Fruit fly (Drosophila melanogaster) whole organism, prepupa: ENCODE measurements around the gene mRpL15.
A peak's percentile ranks its signal among the peaks of the same experiment; 100 is the strongest.

Source experiments
- Blimp-1 ChIP-seq: fragments of 200-800 bp; sonication (Bioruptor generic); optimal IDR thresholded peaks from 3 replicates; lab custom pipeline; 2017; ENCODE audit warnings: missing biosample characterization, missing genetic modification characterization, mild to moderate bottlenecking, moderate library complexity, missing genetic modification reagents
- CG10631 ChIP-seq: fragments of 200-800 bp; sonication (Bioruptor generic); optimal IDR thresholded peaks from 2 replicates; lab custom pipeline; 2016; ENCODE audit warnings: missing biosample characterization, missing genetic modification characterization
- CG10669 ChIP-seq: fragments of 200-800 bp; sonication (Bioruptor generic); optimal IDR thresholded peaks from 3 replicates; lab custom pipeline; 2018; ENCODE audit warnings: missing biosample characterization, mild to moderate bottlenecking, missing genetic modification characterization, moderate library complexity
- CG11294 ChIP-seq: fragments of 200-800 bp; sonication (Bioruptor generic); IDR thresholded peaks from 2 replicates; pipeline ENCODE4 v1.3.6; 2022; ENCODE audit warnings: missing biosample characterization, missing genetic modification characterization
- CG11762 ChIP-seq: fragments of 200-800 bp; sonication (Bioruptor generic); optimal IDR thresholded peaks from 3 replicates; lab custom pipeline; 2016; ENCODE audit warnings: missing biosample characterization, missing genetic modification characterization; ENCODE audit not compliant: insufficient read depth
- CG11902 ChIP-seq: fragments of 200-800 bp; sonication (Bioruptor generic); optimal IDR thresholded peaks from 3 replicates; lab custom pipeline; 2016; ENCODE audit warnings: missing biosample characterization, missing genetic modification characterization
- CG15336 ChIP-seq: fragments of 200-800 bp; sonication (Bioruptor generic); IDR thresholded peaks from 2 replicates; pipeline ENCODE4 v1.3.6; 2022; ENCODE audit warnings: missing biosample characterization, missing genetic modification characterization
- CG1621 ChIP-seq: fragments of 200-800 bp; sonication (Bioruptor generic); optimal IDR thresholded peaks from 3 replicates; lab custom pipeline; 2018; ENCODE audit warnings: missing biosample characterization, mild to moderate bottlenecking, missing genetic modification characterization
- CG16779 ChIP-seq: fragments of 200-800 bp; sonication (Bioruptor generic); optimal IDR thresholded peaks from 3 replicates; lab custom pipeline; 2017; ENCODE audit warnings: missing biosample characterization, mild to moderate bottlenecking, missing genetic modification characterization
- CG3032 ChIP-seq: fragments of 200-800 bp; optimal IDR thresholded peaks from 2 replicates; lab custom pipeline; 2019; ENCODE audit warnings: missing biosample characterization, mild to moderate bottlenecking, missing genetic modification characterization, moderate library complexity
- CG31627 ChIP-seq: fragments of 200-800 bp; sonication (Bioruptor generic); optimal IDR thresholded peaks from 3 replicates; lab custom pipeline; 2016; ENCODE audit warnings: missing biosample characterization, missing genetic modification characterization
- CG32006 ChIP-seq: fragments of 200-800 bp; sonication (Bioruptor generic); optimal IDR thresholded peaks from 3 replicates; lab custom pipeline; 2017; ENCODE audit warnings: missing biosample characterization, mild to moderate bottlenecking, missing genetic modification characterization
- CG34406 ChIP-seq: fragments of 200-800 bp; sonication (Bioruptor generic); optimal IDR thresholded peaks from 3 replicates; lab custom pipeline; 2016; ENCODE audit warnings: missing biosample characterization, missing genetic modification characterization
- CG3919 ChIP-seq: fragments of 200-800 bp; sonication (Bioruptor generic); optimal IDR thresholded peaks from 3 replicates; lab custom pipeline; 2016; ENCODE audit warnings: missing biosample characterization, missing genetic modification characterization
- CG4318 ChIP-seq: fragments of 200-800 bp; sonication (Bioruptor generic); optimal IDR thresholded peaks from 3 replicates; lab custom pipeline; 2017; ENCODE audit warnings: missing biosample characterization, mild to moderate bottlenecking, missing genetic modification characterization
- CG6276 ChIP-seq: fragments of 200-800 bp; sonication (Bioruptor generic); optimal IDR thresholded peaks from 2 replicates; lab custom pipeline; 2017; ENCODE audit warnings: missing biosample characterization, mild to moderate bottlenecking, missing genetic modification characterization
- CG6792 ChIP-seq: fragments of 200-800 bp; sonication (Bioruptor generic); optimal IDR thresholded peaks from 3 replicates; lab custom pipeline; 2016; ENCODE audit warnings: missing biosample characterization, missing genetic modification characterization
- CG6808 ChIP-seq: fragments of 200-800 bp; sonication (Bioruptor generic); optimal IDR thresholded peaks from 3 replicates; lab custom pipeline; 2017; ENCODE audit warnings: missing biosample characterization, missing genetic modification characterization, mild to moderate bottlenecking, moderate library complexity, missing genetic modification reagents
- CG6854 ChIP-seq: fragments of 200-800 bp; sonication (Bioruptor generic); optimal IDR thresholded peaks from 2 replicates; lab custom pipeline; 2017; ENCODE audit warnings: missing biosample characterization, mild to moderate bottlenecking, missing genetic modification characterization
- CG7368 ChIP-seq: fragments of 200-800 bp; sonication (Bioruptor generic); optimal IDR thresholded peaks from 3 replicates; lab custom pipeline; 2016; ENCODE audit warnings: missing biosample characterization, missing genetic modification characterization
- CG8319 ChIP-seq: fragments of 200-800 bp; sonication (Bioruptor generic); optimal IDR thresholded peaks from 3 replicates; lab custom pipeline; 2016; ENCODE audit warnings: missing biosample characterization, missing genetic modification characterization
- CG8632 ChIP-seq: fragments of 200-800 bp; sonication (Bioruptor generic); optimal IDR thresholded peaks from 3 replicates; lab custom pipeline; 2016; ENCODE audit warnings: missing biosample characterization, missing genetic modification characterization
- CG9139 ChIP-seq: fragments of 200-800 bp; sonication (Bioruptor generic); optimal IDR thresholded peaks from 3 replicates; lab custom pipeline; 2017; ENCODE audit warnings: missing biosample characterization, mild to moderate bottlenecking, missing genetic modification characterization
- Eip75B ChIP-seq: fragments of 200-800 bp; sonication (Bioruptor generic); optimal IDR thresholded peaks from 3 replicates; lab custom pipeline; 2016; ENCODE audit warnings: missing biosample characterization, missing genetic modification characterization
- Eip78C ChIP-seq: fragments of 200-800 bp; sonication (Bioruptor generic); peaks from one replicate; lab custom pipeline; 2016; ENCODE audit warnings: missing biosample characterization, missing genetic modification characterization
- Eip93F ChIP-seq: fragments of 200-800 bp; sonication (Bioruptor generic); optimal IDR thresholded peaks from 2 replicates; lab custom pipeline; 2016; ENCODE audit warnings: missing biosample characterization, mild to moderate bottlenecking, missing genetic modification characterization
- Ets96B ChIP-seq: fragments of 200-800 bp; optimal IDR thresholded peaks from 2 replicates; lab custom pipeline; 2019; ENCODE audit warnings: missing biosample characterization, mild to moderate bottlenecking, missing genetic modification characterization, moderate library complexity
- Gug ChIP-seq: fragments of 200-800 bp; sonication (Bioruptor generic); IDR thresholded peaks from 2 replicates; pipeline ENCODE4 v1.3.6; 2022; ENCODE audit warnings: missing biosample characterization, missing genetic modification characterization
- Hr38 ChIP-seq: sonication (Bioruptor generic); optimal IDR thresholded peaks from 2 replicates; lab custom pipeline; 2016; ENCODE audit warnings: missing biosample characterization, missing genetic modification characterization
- Hr39 ChIP-seq: fragments of 200-800 bp; sonication (Bioruptor generic); optimal IDR thresholded peaks from 2 replicates; lab custom pipeline; 2016; ENCODE audit warnings: missing biosample characterization, missing genetic modification characterization
- Lpt ChIP-seq: fragments of 200-800 bp; sonication (Bioruptor generic); optimal IDR thresholded peaks from 3 replicates; lab custom pipeline; 2016; ENCODE audit warnings: missing biosample characterization, missing genetic modification characterization
- Met ChIP-seq: fragments of 200-800 bp; sonication (Bioruptor generic); optimal IDR thresholded peaks from 3 replicates; lab custom pipeline; 2016; ENCODE audit warnings: missing biosample characterization, missing genetic modification characterization
- OdsH ChIP-seq: fragments of 200-800 bp; sonication (Bioruptor generic); optimal IDR thresholded peaks from 3 replicates; lab custom pipeline; 2016; ENCODE audit warnings: missing biosample characterization, missing genetic modification characterization
- Smox ChIP-seq: fragments of 200-800 bp; sonication (Bioruptor generic); optimal IDR thresholded peaks from 3 replicates; lab custom pipeline; 2016; ENCODE audit warnings: missing biosample characterization, missing genetic modification characterization
- Sox102F ChIP-seq: fragments of 200-800 bp; sonication (Bioruptor generic); optimal IDR thresholded peaks from 2 replicates; lab custom pipeline; 2016; ENCODE audit warnings: missing biosample characterization, mild to moderate bottlenecking, missing genetic modification characterization
- Sox14 ChIP-seq: fragments of 200-800 bp; sonication (Bioruptor generic); optimal IDR thresholded peaks from 3 replicates; lab custom pipeline; 2016; ENCODE audit warnings: missing biosample characterization, missing genetic modification characterization
- Sox15 ChIP-seq: fragments of 200-800 bp; sonication (Bioruptor generic); optimal IDR thresholded peaks from 3 replicates; lab custom pipeline; 2016; ENCODE audit warnings: missing biosample characterization, missing genetic modification characterization
- achi ChIP-seq: fragments of 200-800 bp; sonication (Bioruptor generic); optimal IDR thresholded peaks from 3 replicates; lab custom pipeline; 2016; ENCODE audit warnings: missing biosample characterization, missing genetic modification characterization
- acj6 ChIP-seq: fragments of 200-800 bp; sonication (Bioruptor generic); optimal IDR thresholded peaks from 3 replicates; lab custom pipeline; 2016; ENCODE audit warnings: missing biosample characterization, missing genetic modification characterization
- cyc ChIP-seq: fragments of 200-800 bp; sonication (Bioruptor generic); optimal IDR thresholded peaks from 3 replicates; lab custom pipeline; 2016; ENCODE audit warnings: missing biosample characterization, missing genetic modification characterization
- dac ChIP-seq: fragments of 200-800 bp; sonication (Bioruptor generic); optimal IDR thresholded peaks from 2 replicates; lab custom pipeline; 2017; ENCODE audit warnings: missing biosample characterization, mild to moderate bottlenecking, missing genetic modification characterization
- dsx ChIP-seq: fragments of 200-800 bp; optimal IDR thresholded peaks from 3 replicates; lab custom pipeline; 2019; ENCODE audit warnings: missing biosample characterization, mild to moderate bottlenecking, missing genetic modification characterization, moderate library complexity; ENCODE audit not compliant: poor library complexity, severe bottlenecking
- eg ChIP-seq: fragments of 200-800 bp; sonication (Bioruptor generic); IDR thresholded peaks from 3 replicates; pipeline ENCODE4 v1.3.6; 2022; ENCODE audit warnings: missing biosample characterization, missing genetic modification characterization
- esn ChIP-seq: fragments of 200-800 bp; sonication (Bioruptor generic); optimal IDR thresholded peaks from 2 replicates; lab custom pipeline; 2016; ENCODE audit warnings: missing biosample characterization, mild to moderate bottlenecking, missing genetic modification characterization, moderate library complexity
- fd59A ChIP-seq: fragments of 200-800 bp; sonication (Bioruptor generic); optimal IDR thresholded peaks from 2 replicates; lab custom pipeline; 2017; ENCODE audit warnings: missing biosample characterization, mild to moderate bottlenecking, missing genetic modification characterization, missing genetic modification reagents
- fkh ChIP-seq: fragments of 200-800 bp; sonication (Bioruptor generic); optimal IDR thresholded peaks from 3 replicates; lab custom pipeline; 2017; ENCODE audit warnings: missing biosample characterization, mild to moderate bottlenecking, missing genetic modification characterization, moderate library complexity
- lz ChIP-seq: fragments of 200-800 bp; sonication (Bioruptor generic); optimal IDR thresholded peaks from 3 replicates; lab custom pipeline; 2016; ENCODE audit warnings: missing biosample characterization, missing genetic modification characterization
- net ChIP-seq: fragments of 200-800 bp; sonication (Bioruptor generic); optimal IDR thresholded peaks from 3 replicates; lab custom pipeline; 2016; ENCODE audit warnings: missing biosample characterization, missing genetic modification characterization
- pdm3 ChIP-seq: fragments of 200-800 bp; sonication (Bioruptor generic); optimal IDR thresholded peaks from 3 replicates; lab custom pipeline; 2016; ENCODE audit warnings: missing biosample characterization, missing genetic modification characterization
- salr ChIP-seq, 2 experiments: fragments of 200-800 bp; sonication (Bioruptor generic); optimal IDR thresholded peaks; 3 replicates each; lab custom pipeline; 2016 to 2018; ENCODE audit warnings: missing biosample characterization in 2 of 2, missing genetic modification characterization in 2 of 2, mild to moderate bottlenecking in 1 of 2
- ss ChIP-seq, 2 experiments: fragments of 200-800 bp; sonication (Bioruptor generic); optimal IDR thresholded peaks; 2 replicates in 1 of 2; 3 replicates in 1 of 2; lab custom pipeline; 2017 to 2018; ENCODE audit warnings: mild to moderate bottlenecking in 2 of 2, missing biosample characterization in 2 of 2, missing genetic modification characterization in 2 of 2, moderate library complexity in 1 of 2
- topi ChIP-seq: fragments of 200-800 bp; sonication (Bioruptor generic); optimal IDR thresholded peaks from 3 replicates; lab custom pipeline; 2016; ENCODE audit warnings: missing biosample characterization, missing genetic modification characterization
- vri ChIP-seq: fragments of 200-800 bp; sonication (Bioruptor generic); optimal IDR thresholded peaks from 3 replicates; lab custom pipeline; 2016; ENCODE audit warnings: missing biosample characterization, mild to moderate bottlenecking, missing genetic modification characterization

mRpL15 gene

DNA sequence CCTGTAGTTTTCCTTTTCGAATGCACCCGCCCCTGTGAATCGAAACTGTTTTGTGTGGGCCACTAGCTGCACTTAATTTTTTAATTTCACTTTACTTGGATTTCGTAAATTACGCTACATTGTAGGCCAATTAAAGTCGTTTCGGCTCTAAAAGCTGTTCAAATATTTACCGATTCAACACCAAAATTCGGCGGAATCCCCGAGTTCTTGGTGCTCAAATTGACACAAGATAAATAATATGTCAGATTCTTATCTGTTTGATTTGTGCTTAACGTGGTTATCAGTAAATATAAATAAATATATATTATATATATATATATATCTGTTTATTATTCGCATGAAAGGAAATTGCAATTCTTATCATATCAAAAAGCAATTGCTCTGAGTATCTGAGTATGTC is 11.9 kb upstream of the mRpL15 start:
- TF ChIP-seq CG6276 (no peak), CG6854 (GFP tag; lab: Kevin White, UChicago) (peak; percentile 73), CG3032 (tag; lab: Kevin White, UChicago) (no peak), Hr39 (GFP tag; lab: Kevin White, UChicago) (no peak), dac (GFP tag; lab: Kevin White, UChicago) (no peak), CG7368 (GFP tag; lab: Kevin White, UChicago) (no peak), CG34406 (GFP tag; lab: Kevin White, UChicago) (peak; percentile 32), OdsH (no peak), ss (GFP tag; optimal IDR thresholded peaks at IDR 0.05; lab: Kevin White, UChicago) (no peak), Met (peak; percentile 23), CG31627 (GFP tag; lab: Kevin White, UChicago) (no peak), fkh (GFP tag; lab: Kevin White, UChicago) (peak; percentile 81), CG32006 (GFP tag; lab: Kevin White, UChicago) (no peak), Sox102F (GFP tag; lab: Kevin White, UChicago) (peak; percentile 18), net (GFP tag; lab: Kevin White, UChicago) (no peak), topi (GFP tag; lab: Kevin White, UChicago) (no peak), Eip93F (GFP tag; lab: Kevin White, UChicago) (peak; percentile 28), CG1621 (no peak), Sox14 (GFP tag; lab: Kevin White, UChicago) (no peak), CG10669 (GFP tag; lab: Kevin White, UChicago) (no peak), esn (GFP tag; lab: Kevin White, UChicago) (peak; percentile 42), salr (GFP tag; optimal IDR thresholded peaks at IDR 0.05; lab: Kevin White, UChicago) (no peak), lz (GFP tag; lab: Kevin White, UChicago) (no peak), CG11902 (GFP tag; lab: Kevin White, UChicago) (no peak), CG8319 (GFP tag; lab: Kevin White, UChicago) (no peak), CG15336 (GFP tag; lab: Robert Waterston, UW) (no peak), achi (GFP tag; lab: Kevin White, UChicago) (no peak), CG9139 (GFP tag; lab: Kevin White, UChicago) (no peak), Gug (GFP tag; lab: Robert Waterston, UW) (no peak), pdm3 (GFP tag; lab: Kevin White, UChicago) (no peak), CG6808 (GFP tag; lab: Kevin White, UChicago) (no peak), CG6792 (GFP tag; lab: Kevin White, UChicago) (no peak), CG11294 (GFP tag; lab: Robert Waterston, UW) (no peak), eg (GFP tag; lab: Robert Waterston, UW) (no peak), cyc (GFP tag; lab: Kevin White, UChicago) (no peak), CG10631 (no peak), Blimp-1 (GFP tag; lab: Kevin White, UChicago) (peak; percentile 60), Eip78C (GFP tag; lab: Kevin White, UChicago) (peak; percentile 70), Eip75B (no peak), fd59A (GFP tag; lab: Kevin White, UChicago) (no peak), Hr38 (GFP tag; lab: Kevin White, UChicago) (no peak), Sox15 (GFP tag; lab: Kevin White, UChicago) (no peak), CG16779 (tag; lab: Kevin White, UChicago) (no peak), CG11762 (GFP tag; lab: Kevin White, UChicago) (no peak), CG8632 (peak; percentile 32), Smox (GFP tag; lab: Kevin White, UChicago) (peak; percentile 30), Lpt (no peak), Ets96B (tag; lab: Kevin White, UChicago) (no peak), CG4318 (GFP tag; lab: Kevin White, UChicago) (no peak), dsx (GFP tag; lab: Kevin White, UChicago) (peak; percentile 7), vri (GFP tag; lab: Kevin White, UChicago) (peak; percentile 65), acj6 (no peak), CG3919 (GFP tag; lab: Kevin White, UChicago) (no peak)
